Worm (Caenorhabditis elegans) whole organism, L1 larva: ENCODE data around the gene M151.2.

Source experiments
- lin-13 ChIP-seq: fragments of 150-350 bp; optimal IDR thresholded peaks from 2 replicates; lab custom pipeline; 2014; ENCODE audit warnings: missing biosample characterization, missing genetic modification reagents, missing genetic modification characterization
- nhr-90 ChIP-seq: sonication (generic microtip); optimal IDR thresholded peaks from 2 replicates; lab custom pipeline; 2016; ENCODE audit warnings: mild to moderate bottlenecking, missing genetic modification characterization, missing compliant biosample characterization; ENCODE audit not compliant: poor library complexity

DNA sequence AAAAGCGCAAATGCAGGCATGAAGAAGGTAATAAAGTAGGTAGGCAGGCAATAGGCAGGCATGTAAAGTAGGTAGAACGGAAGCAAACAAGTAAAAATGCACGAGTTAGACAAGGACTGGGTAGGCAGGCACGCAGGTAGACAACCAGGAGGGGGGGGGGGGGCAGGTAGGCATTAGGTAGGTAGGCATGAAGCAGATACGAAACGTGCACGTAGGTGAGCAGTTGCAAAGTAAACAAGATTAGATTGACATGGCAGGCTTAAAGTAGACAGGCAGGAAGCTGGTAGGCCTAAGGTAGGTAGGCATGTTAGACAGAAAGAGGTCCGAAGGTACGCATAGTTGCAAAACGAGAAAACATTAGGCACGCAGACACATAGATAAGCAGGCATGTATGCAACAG lies 48.1 kb downstream of the M151.2 start:
- TF ChIP-seq nhr-90 (no peak), lin-13 (GFP tag; lab: Kevin White, UChicago) (no peak)
